Fruit fly (Drosophila melanogaster) whole organism, embryonic: ENCODE measurements around the gene Uck.

Experiments used
- Ada2b ChIP-seq: fragments of 200-800 bp; sonication (Bioruptor generic); IDR thresholded peaks from 2 replicates; pipeline ENCODE4 v1.3.6; 2022; ENCODE audit warnings: missing biosample characterization, missing genetic modification characterization
- Atf-2 ChIP-seq: fragments of 200-800 bp; sonication (Bioruptor generic); optimal IDR thresholded peaks from 2 replicates; lab custom pipeline; 2016; ENCODE audit warnings: missing biosample characterization, missing genetic modification characterization
- Bteb2 ChIP-seq: fragments of 200-800 bp; sonication (Bioruptor generic); optimal IDR thresholded peaks from 2 replicates; lab custom pipeline; 2016; ENCODE audit warnings: missing biosample characterization, missing genetic modification characterization
- CG10267 ChIP-seq: fragments of 200-800 bp; sonication (Bioruptor generic); optimal IDR thresholded peaks from 2 replicates; lab custom pipeline; 2018; ENCODE audit warnings: missing biosample characterization, mild to moderate bottlenecking, missing genetic modification characterization, moderate library complexity
- CG10462 ChIP-seq: fragments of 200-800 bp; sonication (Bioruptor generic); optimal IDR thresholded peaks from 2 replicates; lab custom pipeline; 2016; ENCODE audit warnings: missing biosample characterization, missing genetic modification characterization
- CG10543 ChIP-seq: fragments of 200-800 bp; sonication (Bioruptor generic); optimal IDR thresholded peaks from 3 replicates; lab custom pipeline; 2017; ENCODE audit warnings: missing biosample characterization, mild to moderate bottlenecking, missing genetic modification characterization, moderate library complexity
- CG11398 ChIP-seq: fragments of 200-800 bp; sonication (Bioruptor generic); optimal IDR thresholded peaks from 2 replicates; lab custom pipeline; 2016; ENCODE audit warnings: missing biosample characterization, missing genetic modification characterization
- CG14050 ChIP-seq: fragments of 200-800 bp; sonication (Bioruptor generic); IDR thresholded peaks from 3 replicates; pipeline ENCODE4 v1.3.6; 2022; ENCODE audit warnings: missing biosample characterization, missing genetic modification characterization
- CG15269 ChIP-seq: fragments of 200-800 bp; sonication (Bioruptor generic); optimal IDR thresholded peaks from 2 replicates; lab custom pipeline; 2018; ENCODE audit warnings: missing biosample characterization, mild to moderate bottlenecking, missing genetic modification characterization, moderate library complexity
- CG17912 ChIP-seq: fragments of 200-800 bp; sonication (Bioruptor generic); optimal IDR thresholded peaks from 2 replicates; lab custom pipeline; 2018; ENCODE audit warnings: missing biosample characterization, mild to moderate bottlenecking, missing genetic modification characterization
- CG1832 ChIP-seq: fragments of 200-800 bp; sonication (Bioruptor generic); optimal IDR thresholded peaks from 2 replicates; lab custom pipeline; 2017; ENCODE audit warnings: missing biosample characterization, mild to moderate bottlenecking, missing genetic modification characterization, inconsistent platforms
- CG34422 ChIP-seq: fragments of 200-800 bp; sonication (Bioruptor generic); IDR thresholded peaks from 3 replicates; pipeline ENCODE4 v1.3.6; 2022; ENCODE audit warnings: missing biosample characterization, missing genetic modification characterization
- CG5245 ChIP-seq: fragments of 200-800 bp; sonication (Bioruptor generic); optimal IDR thresholded peaks from 3 replicates; lab custom pipeline; 2016; ENCODE audit warnings: missing biosample characterization, missing genetic modification characterization
- CG7372 ChIP-seq: fragments of 200-800 bp; sonication (Bioruptor generic); IDR thresholded peaks from 2 replicates; pipeline ENCODE4 v1.3.6; 2022; ENCODE audit warnings: missing biosample characterization, missing genetic modification characterization
- CG8359 ChIP-seq: fragments of 200-800 bp; sonication (Bioruptor generic); optimal IDR thresholded peaks from 2 replicates; lab custom pipeline; 2017; ENCODE audit warnings: missing biosample characterization, mild to moderate bottlenecking, missing genetic modification characterization, borderline replicate concordance
- CG8478 ChIP-seq: fragments of >200 bp; optimal IDR thresholded peaks from 2 replicates; lab custom pipeline; 2018
- CG9817 ChIP-seq: fragments of 200-800 bp; sonication (Bioruptor generic); optimal IDR thresholded peaks from 2 replicates; lab custom pipeline; 2018; ENCODE audit warnings: missing biosample characterization, mild to moderate bottlenecking, missing genetic modification characterization, moderate library complexity
- Camta ChIP-seq: fragments of 200-800 bp; sonication (Bioruptor generic); optimal IDR thresholded peaks from 2 replicates; lab custom pipeline; 2016; ENCODE audit warnings: missing biosample characterization, missing genetic modification characterization
- CrebB ChIP-seq: fragments of 200-800 bp; sonication (Bioruptor generic); optimal IDR thresholded peaks from 3 replicates; lab custom pipeline; 2018; ENCODE audit warnings: missing biosample characterization, mild to moderate bottlenecking, missing genetic modification characterization
- Deaf1 ChIP-seq: fragments of 200-800 bp; optimal IDR thresholded peaks from 3 replicates; lab custom pipeline; 2019; ENCODE audit warnings: missing biosample characterization, mild to moderate bottlenecking, missing genetic modification characterization, moderate library complexity
- Dek ChIP-seq: fragments of 200-800 bp; sonication (Bioruptor generic); optimal IDR thresholded peaks from 3 replicates; lab custom pipeline; 2019; ENCODE audit warnings: missing biosample characterization, mild to moderate bottlenecking, missing genetic modification characterization, moderate library complexity
- Eip74EF ChIP-seq, 2 experiments: fragments of 200-800 bp in 1 of 2; fragments of >200 bp in 1 of 2; sonication (Bioruptor generic) in 1 of 2; optimal IDR thresholded peaks; 2 replicates each; lab custom pipeline; 2017 to 2019; ENCODE audit warnings: missing biosample characterization in 2 of 2, missing genetic modification characterization in 2 of 2, mild to moderate bottlenecking in 1 of 2, moderate library complexity in 1 of 2
- HLH3B ChIP-seq: fragments of 200-800 bp; sonication (Bioruptor generic); IDR thresholded peaks from 2 replicates; pipeline ENCODE4 v1.3.6; 2022; ENCODE audit warnings: missing biosample characterization, missing genetic modification characterization
- HmgD ChIP-seq: fragments of 200-800 bp; sonication (Bioruptor generic); optimal IDR thresholded peaks from 3 replicates; lab custom pipeline; 2016; ENCODE audit warnings: missing biosample characterization, missing genetic modification characterization
- Lhr ChIP-seq: fragments of 200-800 bp; sonication (Bioruptor generic); optimal IDR thresholded peaks from 3 replicates; lab custom pipeline; 2017; ENCODE audit warnings: mild to moderate bottlenecking, missing biosample characterization, missing genetic modification reagents, missing genetic modification characterization
- Nf-YC ChIP-seq: fragments of 200-800 bp; optimal IDR thresholded peaks from 3 replicates; lab custom pipeline; 2019; ENCODE audit warnings: missing biosample characterization, mild to moderate bottlenecking, missing genetic modification characterization, moderate library complexity
- Side ChIP-seq: fragments of 200-800 bp; sonication (Bioruptor generic); optimal IDR thresholded peaks from 2 replicates; lab custom pipeline; 2016; ENCODE audit warnings: missing biosample characterization, missing genetic modification characterization
- Sin3A ChIP-seq: fragments of >200 bp; optimal IDR thresholded peaks from 2 replicates; lab custom pipeline; 2018
- Six4 ChIP-seq: fragments of 200-800 bp; sonication (Bioruptor generic); optimal IDR thresholded peaks from 2 replicates; lab custom pipeline; 2016; ENCODE audit warnings: missing biosample characterization, missing genetic modification characterization
- Ssrp ChIP-seq: fragments of 200-800 bp; sonication (Bioruptor generic); optimal IDR thresholded peaks from 2 replicates; lab custom pipeline; 2018; ENCODE audit warnings: missing biosample characterization, mild to moderate bottlenecking, missing genetic modification characterization, moderate library complexity
- Vsx1 ChIP-seq: fragments of 200-800 bp; sonication (Bioruptor generic); optimal IDR thresholded peaks from 2 replicates; lab custom pipeline; 2017; ENCODE audit warnings: missing biosample characterization, mild to moderate bottlenecking, missing genetic modification characterization, missing genetic modification reagents
- az2 ChIP-seq: fragments of 200-800 bp; sonication (Bioruptor generic); optimal IDR thresholded peaks from 3 replicates; lab custom pipeline; 2016; ENCODE audit warnings: missing biosample characterization, missing genetic modification characterization
- br ChIP-seq: fragments of >200 bp; optimal IDR thresholded peaks from 2 replicates; lab custom pipeline; 2017
- cad ChIP-seq: fragments of >200 bp; optimal IDR thresholded peaks from 2 replicates; lab custom pipeline; 2017; ENCODE audit warnings: missing biosample characterization, missing genetic modification characterization
- crol ChIP-seq: fragments of 200-800 bp; sonication (Bioruptor generic); IDR thresholded peaks from 2 replicates; pipeline ENCODE4 v1.3.6; 2022; ENCODE audit warnings: missing biosample characterization, missing genetic modification characterization
- dimm ChIP-seq: fragments of 200-800 bp; sonication (Bioruptor generic); IDR thresholded peaks from 2 replicates; pipeline ENCODE4 v1.3.6; 2022; ENCODE audit warnings: missing biosample characterization, missing genetic modification characterization
- emc ChIP-seq: fragments of 200-800 bp; sonication (Bioruptor generic); optimal IDR thresholded peaks from 2 replicates; lab custom pipeline; 2016; ENCODE audit warnings: missing biosample characterization, missing genetic modification characterization
- gcm2 ChIP-seq: fragments of 200-800 bp; sonication (Bioruptor generic); optimal IDR thresholded peaks from 2 replicates; lab custom pipeline; 2016; ENCODE audit warnings: missing biosample characterization, missing genetic modification characterization
- gro ChIP-seq: fragments of 200-800 bp; sonication (Bioruptor generic); optimal IDR thresholded peaks from 2 replicates; lab custom pipeline; 2016; ENCODE audit warnings: missing biosample characterization, missing genetic modification characterization
- gt ChIP-seq: fragments of 200-800 bp; sonication (Bioruptor generic); IDR thresholded peaks from 2 replicates; pipeline ENCODE4 v1.3.6; 2022; ENCODE audit warnings: missing biosample characterization, missing genetic modification characterization
- hb ChIP-seq: fragments of 200-800 bp; sonication (Bioruptor generic); IDR thresholded peaks from 3 replicates; pipeline ENCODE4 v1.3.6; 2022; ENCODE audit warnings: missing biosample characterization, missing genetic modification characterization; ENCODE audit not compliant: partially characterized antibody
- hbn ChIP-seq: fragments of 200-800 bp; sonication (Bioruptor generic); IDR thresholded peaks from 2 replicates; pipeline ENCODE4 v1.3.6; 2022; ENCODE audit warnings: missing biosample characterization, missing genetic modification characterization; ENCODE audit not compliant: partially characterized antibody
- inv ChIP-seq: fragments of 200-800 bp; sonication (Bioruptor generic); IDR thresholded peaks from 2 replicates; pipeline ENCODE4 v1.3.6; 2022; ENCODE audit warnings: missing biosample characterization, missing genetic modification characterization; ENCODE audit not compliant: partially characterized antibody
- pnt ChIP-seq: fragments of 200-800 bp; sonication (Bioruptor generic); optimal IDR thresholded peaks from 3 replicates; lab custom pipeline; 2016; ENCODE audit warnings: missing biosample characterization, missing genetic modification characterization
- salm ChIP-seq: fragments of 200-800 bp; sonication (Bioruptor generic); optimal IDR thresholded peaks from 2 replicates; lab custom pipeline; 2018; ENCODE audit warnings: missing biosample characterization, mild to moderate bottlenecking, missing genetic modification characterization
- slbo ChIP-seq: fragments of 200-800 bp; sonication (Bioruptor generic); IDR thresholded peaks from 2 replicates; pipeline ENCODE4 v1.3.6; 2022; ENCODE audit warnings: missing biosample characterization, missing genetic modification characterization
- sug ChIP-seq: fragments of 200-800 bp; optimal IDR thresholded peaks from 2 replicates; lab custom pipeline; 2019; ENCODE audit warnings: missing biosample characterization, mild to moderate bottlenecking, missing genetic modification characterization, moderate library complexity
- tgo ChIP-seq: fragments of 200-800 bp; sonication (Bioruptor generic); IDR thresholded peaks from 3 replicates; pipeline ENCODE4 v1.3.6; 2022; ENCODE audit warnings: missing biosample characterization, missing genetic modification characterization
- wor ChIP-seq: fragments of 200-800 bp; sonication (Bioruptor generic); IDR thresholded peaks from 2 replicates; pipeline ENCODE4 v1.3.6; 2022; ENCODE audit warnings: missing biosample characterization, missing genetic modification characterization
- z ChIP-seq: fragments of 200-800 bp; sonication (Bioruptor generic); IDR thresholded peaks from 3 replicates; pipeline ENCODE4 v1.3.6; 2022; ENCODE audit warnings: missing biosample characterization, missing genetic modification characterization

The Uck gene

dm6 chr3R:24295556-24296465, 5.8 kb downstream of the Uck start:
- no peak for TF ChIP-seq Sin3A (lab: Kevin White, UChicago)
- no peak for TF ChIP-seq hb (GFP tag; lab: Robert Waterston, UW)
- TF ChIP-seq CG17912 (GFP tag; lab: Kevin White, UChicago), result no peak
- TF ChIP-seq gt (GFP tag; lab: Robert Waterston, UW), result no peak
- no peak for TF ChIP-seq br (lab: Kevin White, UChicago)
- peak; percentile 76 for TF ChIP-seq HLH3B (GFP tag; lab: Robert Waterston, UW)
- peak; percentile 91 for TF ChIP-seq CG34422 (GFP tag; lab: Robert Waterston, UW)
- peak; percentile 52 for TF ChIP-seq CG11398 (GFP tag; lab: Kevin White, UChicago)
- peak; percentile 73 for TF ChIP-seq Atf-2 (GFP tag; lab: Kevin White, UChicago)
- TF ChIP-seq CG7372 (GFP tag; lab: Robert Waterston, UW), result peak; percentile 77
- peak; percentile 87 for TF ChIP-seq slbo (GFP tag; lab: Robert Waterston, UW)
- peak; percentile 88 for TF ChIP-seq CG15269
- peak; percentile 21 for TF ChIP-seq Nf-YC (tag; lab: Kevin White, UChicago)
- TF ChIP-seq CrebB, result peak; percentile 65
- peak; percentile 46 for TF ChIP-seq CG10543 (GFP tag; lab: Kevin White, UChicago)
- TF ChIP-seq Side, result peak; percentile 58
- TF ChIP-seq Lhr (GFP tag; lab: Kevin White, UChicago), result peak; percentile 35
- peak; percentile 47 for TF ChIP-seq salm (tag; lab: Kevin White, UChicago)
- peak; percentile 60 for TF ChIP-seq sug (tag; lab: Kevin White, UChicago)
- no peak for TF ChIP-seq HmgD (GFP tag; lab: Kevin White, UChicago)
- peak in 1 of 2 experiments; percentile 63 for TF ChIP-seq Eip74EF (GFP tag; optimal IDR thresholded peaks at IDR 0.05; lab: Kevin White, UChicago)
- peak; percentile 71 for TF ChIP-seq Ssrp (tag; lab: Kevin White, UChicago)
- TF ChIP-seq Vsx1 (GFP tag; lab: Kevin White, UChicago), result peak; percentile 70
- peak; percentile 44; the same call in 1 of the 2 replicates for TF ChIP-seq wor (GFP tag; lab: Robert Waterston, UW)
- TF ChIP-seq pnt (GFP tag; lab: Kevin White, UChicago), result peak; percentile 69
- peak; percentile 75 for TF ChIP-seq az2 (GFP tag; lab: Kevin White, UChicago)
- TF ChIP-seq gro, result no peak
- TF ChIP-seq hbn, result no peak
- TF ChIP-seq CG10462 (GFP tag; lab: Kevin White, UChicago), result peak; percentile 63
- no peak for TF ChIP-seq CG8478 (lab: Kevin White, UChicago)
- peak; percentile 87 for TF ChIP-seq Ada2b
- TF ChIP-seq CG14050 (GFP tag; lab: Robert Waterston, UW), result peak; percentile 67
- peak; percentile 69 for TF ChIP-seq CG10267
- TF ChIP-seq Deaf1, result peak; percentile 38
- TF ChIP-seq CG9817 (tag; lab: Kevin White, UChicago), result peak; percentile 83
- no peak for TF ChIP-seq crol (GFP tag; lab: Robert Waterston, UW)
- TF ChIP-seq CG8359 (GFP tag; lab: Kevin White, UChicago), result no peak
- TF ChIP-seq Camta (GFP tag; lab: Kevin White, UChicago), result peak; percentile 51
- peak; percentile 49; the same call in 1 of the 3 replicates for TF ChIP-seq z (GFP tag; lab: Robert Waterston, UW)
- no peak for TF ChIP-seq emc (GFP tag; lab: Kevin White, UChicago)
- peak; percentile 41; the same call in 1 of the 2 replicates for TF ChIP-seq dimm
- no peak for TF ChIP-seq cad (GFP tag; lab: Kevin White, UChicago)
- TF ChIP-seq Six4 (GFP tag; lab: Kevin White, UChicago), result peak; percentile 71
- TF ChIP-seq Dek (tag; lab: Kevin White, UChicago), result peak; percentile 77
- peak; percentile 82 for TF ChIP-seq tgo (GFP tag; lab: Robert Waterston, UW)
- peak; percentile 66 for TF ChIP-seq CG5245 (GFP tag; lab: Kevin White, UChicago)
- no peak for TF ChIP-seq inv (GFP tag; lab: Robert Waterston, UW)
- TF ChIP-seq gcm2 (GFP tag; lab: Kevin White, UChicago), result no peak
- TF ChIP-seq CG1832 (GFP tag; lab: Kevin White, UChicago), result peak; percentile 72
- TF ChIP-seq Bteb2, result peak; percentile 73
